Worm (Caenorhabditis elegans) whole organism, L1 larva: ENCODE results near the gene Y73B6BL.270.

ENCODE experiments used
- ces-1 ChIP-seq: fragments of 150-350 bp; optimal IDR thresholded peaks from 2 replicates; lab custom pipeline; 2014; ENCODE audit warnings: missing biosample characterization, missing genetic modification reagents, missing genetic modification characterization
- snpc-4 ChIP-seq: fragments of 150-350 bp; optimal IDR thresholded peaks from 2 replicates; lab custom pipeline; 2014; ENCODE audit warnings: missing biosample characterization, missing genetic modification characterization

DNA sequence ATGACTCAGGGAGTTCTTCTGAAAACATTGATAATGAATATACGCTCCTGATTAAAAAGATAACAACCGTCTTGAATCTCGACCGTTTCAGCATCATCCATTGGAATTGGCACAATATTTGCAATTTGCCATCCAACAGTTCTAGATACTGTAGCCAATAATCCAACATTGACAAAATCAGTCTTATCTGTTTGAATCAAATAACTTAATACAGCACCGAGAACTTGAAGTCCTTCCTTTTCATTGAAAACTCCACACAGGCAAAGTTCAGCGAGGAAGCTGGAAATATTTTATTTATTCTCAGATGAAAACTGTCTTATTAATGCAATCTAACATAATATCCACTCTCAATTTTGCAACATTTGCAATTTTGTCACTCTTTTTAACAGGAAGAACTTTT lies 7.1 kb downstream of the Y73B6BL.270 start:
- TF ChIP-seq snpc-4 (tag; lab: Kevin White, UChicago) (no peak), ces-1 (GFP tag; lab: Kevin White, UChicago) (no peak)
